Worm (Caenorhabditis elegans) whole organism, mixed stage, embryonic: Measurements from ENCODE around the gene F59F3.6.

Experiments used
- M03D4.4 ChIP-seq: sonication (generic microtip); optimal IDR thresholded peaks from 2 replicates; lab custom pipeline; 2017; ENCODE audit warnings: mild to moderate bottlenecking, missing genetic modification characterization, missing compliant biosample characterization
- lin-13 ChIP-seq: fragments of 150-350 bp; optimal IDR thresholded peaks from 2 replicates; lab custom pipeline; 2014; ENCODE audit warnings: missing biosample characterization, missing genetic modification characterization
- unc-120 ChIP-seq: sonication (generic microtip); optimal IDR thresholded peaks from 2 replicates; lab custom pipeline; 2017; ENCODE audit warnings: missing genetic modification characterization, missing compliant biosample characterization; ENCODE audit not compliant: poor library complexity, severe bottlenecking

- TF ChIP-seq lin-13 (tag; lab: Kevin White, UChicago), result no peak
- TF ChIP-seq M03D4.4, result no peak
- TF ChIP-seq unc-120 (tag; lab: Kevin White, UChicago), result no peak
Observed at ce11 chrX:10991352-10992172, 7.5 kb downstream of the F59F3.6 start.
